Fruit fly (Drosophila melanogaster) whole organism, prepupa: ENCODE data around the gene Rala.

Source experiments
- Blimp-1 ChIP-seq: fragments of 200-800 bp; sonication (Bioruptor generic); optimal IDR thresholded peaks from 3 replicates; lab custom pipeline; 2017; ENCODE audit warnings: missing biosample characterization, missing genetic modification characterization, mild to moderate bottlenecking, moderate library complexity, missing genetic modification reagents
- CG10631 ChIP-seq: fragments of 200-800 bp; sonication (Bioruptor generic); optimal IDR thresholded peaks from 2 replicates; lab custom pipeline; 2016; ENCODE audit warnings: missing biosample characterization, missing genetic modification characterization
- CG10669 ChIP-seq: fragments of 200-800 bp; sonication (Bioruptor generic); optimal IDR thresholded peaks from 3 replicates; lab custom pipeline; 2018; ENCODE audit warnings: missing biosample characterization, mild to moderate bottlenecking, missing genetic modification characterization, moderate library complexity
- CG11294 ChIP-seq: fragments of 200-800 bp; sonication (Bioruptor generic); IDR thresholded peaks from 2 replicates; pipeline ENCODE4 v1.3.6; 2022; ENCODE audit warnings: missing biosample characterization, missing genetic modification characterization
- CG11762 ChIP-seq: fragments of 200-800 bp; sonication (Bioruptor generic); optimal IDR thresholded peaks from 3 replicates; lab custom pipeline; 2016; ENCODE audit warnings: missing biosample characterization, missing genetic modification characterization; ENCODE audit not compliant: insufficient read depth
- CG11902 ChIP-seq: fragments of 200-800 bp; sonication (Bioruptor generic); optimal IDR thresholded peaks from 3 replicates; lab custom pipeline; 2016; ENCODE audit warnings: missing biosample characterization, missing genetic modification characterization
- CG15336 ChIP-seq: fragments of 200-800 bp; sonication (Bioruptor generic); IDR thresholded peaks from 2 replicates; pipeline ENCODE4 v1.3.6; 2022; ENCODE audit warnings: missing biosample characterization, missing genetic modification characterization
- CG3032 ChIP-seq: fragments of 200-800 bp; optimal IDR thresholded peaks from 2 replicates; lab custom pipeline; 2019; ENCODE audit warnings: missing biosample characterization, mild to moderate bottlenecking, missing genetic modification characterization, moderate library complexity
- CG31627 ChIP-seq: fragments of 200-800 bp; sonication (Bioruptor generic); optimal IDR thresholded peaks from 3 replicates; lab custom pipeline; 2016; ENCODE audit warnings: missing biosample characterization, missing genetic modification characterization
- CG32006 ChIP-seq: fragments of 200-800 bp; sonication (Bioruptor generic); optimal IDR thresholded peaks from 3 replicates; lab custom pipeline; 2017; ENCODE audit warnings: missing biosample characterization, mild to moderate bottlenecking, missing genetic modification characterization
- CG34406 ChIP-seq: fragments of 200-800 bp; sonication (Bioruptor generic); optimal IDR thresholded peaks from 3 replicates; lab custom pipeline; 2016; ENCODE audit warnings: missing biosample characterization, missing genetic modification characterization
- CG3919 ChIP-seq: fragments of 200-800 bp; sonication (Bioruptor generic); optimal IDR thresholded peaks from 3 replicates; lab custom pipeline; 2016; ENCODE audit warnings: missing biosample characterization, missing genetic modification characterization
- CG6792 ChIP-seq: fragments of 200-800 bp; sonication (Bioruptor generic); optimal IDR thresholded peaks from 3 replicates; lab custom pipeline; 2016; ENCODE audit warnings: missing biosample characterization, missing genetic modification characterization
- CG6808 ChIP-seq: fragments of 200-800 bp; sonication (Bioruptor generic); optimal IDR thresholded peaks from 3 replicates; lab custom pipeline; 2017; ENCODE audit warnings: missing biosample characterization, missing genetic modification characterization, mild to moderate bottlenecking, moderate library complexity, missing genetic modification reagents
- CG6854 ChIP-seq: fragments of 200-800 bp; sonication (Bioruptor generic); optimal IDR thresholded peaks from 2 replicates; lab custom pipeline; 2017; ENCODE audit warnings: missing biosample characterization, mild to moderate bottlenecking, missing genetic modification characterization
- CG7368 ChIP-seq: fragments of 200-800 bp; sonication (Bioruptor generic); optimal IDR thresholded peaks from 3 replicates; lab custom pipeline; 2016; ENCODE audit warnings: missing biosample characterization, missing genetic modification characterization
- CG8119 ChIP-seq: fragments of 200-800 bp; sonication (Bioruptor generic); IDR thresholded peaks from 3 replicates; pipeline ENCODE4 v1.3.6; 2022; ENCODE audit warnings: missing biosample characterization, missing genetic modification characterization
- CG8319 ChIP-seq: fragments of 200-800 bp; sonication (Bioruptor generic); optimal IDR thresholded peaks from 3 replicates; lab custom pipeline; 2016; ENCODE audit warnings: missing biosample characterization, missing genetic modification characterization
- CG8632 ChIP-seq: fragments of 200-800 bp; sonication (Bioruptor generic); optimal IDR thresholded peaks from 3 replicates; lab custom pipeline; 2016; ENCODE audit warnings: missing biosample characterization, missing genetic modification characterization
- CG9139 ChIP-seq: fragments of 200-800 bp; sonication (Bioruptor generic); optimal IDR thresholded peaks from 3 replicates; lab custom pipeline; 2017; ENCODE audit warnings: missing biosample characterization, mild to moderate bottlenecking, missing genetic modification characterization
- Eip75B ChIP-seq: fragments of 200-800 bp; sonication (Bioruptor generic); optimal IDR thresholded peaks from 3 replicates; lab custom pipeline; 2016; ENCODE audit warnings: missing biosample characterization, missing genetic modification characterization
- Eip78C ChIP-seq: fragments of 200-800 bp; sonication (Bioruptor generic); peaks from one replicate; lab custom pipeline; 2016; ENCODE audit warnings: missing biosample characterization, missing genetic modification characterization
- Eip93F ChIP-seq: fragments of 200-800 bp; sonication (Bioruptor generic); optimal IDR thresholded peaks from 2 replicates; lab custom pipeline; 2016; ENCODE audit warnings: missing biosample characterization, mild to moderate bottlenecking, missing genetic modification characterization
- Ets21C ChIP-seq: fragments of 200-800 bp; sonication (Bioruptor generic); optimal IDR thresholded peaks from 3 replicates; lab custom pipeline; 2016; ENCODE audit warnings: missing biosample characterization, missing genetic modification characterization
- Ets96B ChIP-seq: fragments of 200-800 bp; optimal IDR thresholded peaks from 2 replicates; lab custom pipeline; 2019; ENCODE audit warnings: missing biosample characterization, mild to moderate bottlenecking, missing genetic modification characterization, moderate library complexity
- Gug ChIP-seq: fragments of 200-800 bp; sonication (Bioruptor generic); IDR thresholded peaks from 2 replicates; pipeline ENCODE4 v1.3.6; 2022; ENCODE audit warnings: missing biosample characterization, missing genetic modification characterization
- Hr38 ChIP-seq: sonication (Bioruptor generic); optimal IDR thresholded peaks from 2 replicates; lab custom pipeline; 2016; ENCODE audit warnings: missing biosample characterization, missing genetic modification characterization
- Hr39 ChIP-seq: fragments of 200-800 bp; sonication (Bioruptor generic); optimal IDR thresholded peaks from 2 replicates; lab custom pipeline; 2016; ENCODE audit warnings: missing biosample characterization, missing genetic modification characterization
- Hr4 ChIP-seq: fragments of 200-800 bp; sonication (Bioruptor generic); optimal IDR thresholded peaks from 3 replicates; lab custom pipeline; 2016; ENCODE audit warnings: missing biosample characterization, missing genetic modification characterization
- Lpt ChIP-seq: fragments of 200-800 bp; sonication (Bioruptor generic); optimal IDR thresholded peaks from 3 replicates; lab custom pipeline; 2016; ENCODE audit warnings: missing biosample characterization, missing genetic modification characterization
- Met ChIP-seq: fragments of 200-800 bp; sonication (Bioruptor generic); optimal IDR thresholded peaks from 3 replicates; lab custom pipeline; 2016; ENCODE audit warnings: missing biosample characterization, missing genetic modification characterization
- OdsH ChIP-seq: fragments of 200-800 bp; sonication (Bioruptor generic); optimal IDR thresholded peaks from 3 replicates; lab custom pipeline; 2016; ENCODE audit warnings: missing biosample characterization, missing genetic modification characterization
- Smox ChIP-seq: fragments of 200-800 bp; sonication (Bioruptor generic); optimal IDR thresholded peaks from 3 replicates; lab custom pipeline; 2016; ENCODE audit warnings: missing biosample characterization, missing genetic modification characterization
- Sox102F ChIP-seq: fragments of 200-800 bp; sonication (Bioruptor generic); optimal IDR thresholded peaks from 2 replicates; lab custom pipeline; 2016; ENCODE audit warnings: missing biosample characterization, mild to moderate bottlenecking, missing genetic modification characterization
- achi ChIP-seq: fragments of 200-800 bp; sonication (Bioruptor generic); optimal IDR thresholded peaks from 3 replicates; lab custom pipeline; 2016; ENCODE audit warnings: missing biosample characterization, missing genetic modification characterization
- acj6 ChIP-seq: fragments of 200-800 bp; sonication (Bioruptor generic); optimal IDR thresholded peaks from 3 replicates; lab custom pipeline; 2016; ENCODE audit warnings: missing biosample characterization, missing genetic modification characterization
- cyc ChIP-seq: fragments of 200-800 bp; sonication (Bioruptor generic); optimal IDR thresholded peaks from 3 replicates; lab custom pipeline; 2016; ENCODE audit warnings: missing biosample characterization, missing genetic modification characterization
- dac ChIP-seq: fragments of 200-800 bp; sonication (Bioruptor generic); optimal IDR thresholded peaks from 2 replicates; lab custom pipeline; 2017; ENCODE audit warnings: missing biosample characterization, mild to moderate bottlenecking, missing genetic modification characterization
- dsx ChIP-seq: fragments of 200-800 bp; optimal IDR thresholded peaks from 3 replicates; lab custom pipeline; 2019; ENCODE audit warnings: missing biosample characterization, mild to moderate bottlenecking, missing genetic modification characterization, moderate library complexity; ENCODE audit not compliant: poor library complexity, severe bottlenecking
- eg ChIP-seq: fragments of 200-800 bp; sonication (Bioruptor generic); IDR thresholded peaks from 3 replicates; pipeline ENCODE4 v1.3.6; 2022; ENCODE audit warnings: missing biosample characterization, missing genetic modification characterization
- esn ChIP-seq: fragments of 200-800 bp; sonication (Bioruptor generic); optimal IDR thresholded peaks from 2 replicates; lab custom pipeline; 2016; ENCODE audit warnings: missing biosample characterization, mild to moderate bottlenecking, missing genetic modification characterization, moderate library complexity
- fd59A ChIP-seq: fragments of 200-800 bp; sonication (Bioruptor generic); optimal IDR thresholded peaks from 2 replicates; lab custom pipeline; 2017; ENCODE audit warnings: missing biosample characterization, mild to moderate bottlenecking, missing genetic modification characterization, missing genetic modification reagents
- fd85E ChIP-seq: fragments of 200-800 bp; sonication (Bioruptor generic); optimal IDR thresholded peaks from 3 replicates; lab custom pipeline; 2016; ENCODE audit warnings: missing biosample characterization, missing genetic modification characterization
- fkh ChIP-seq: fragments of 200-800 bp; sonication (Bioruptor generic); optimal IDR thresholded peaks from 3 replicates; lab custom pipeline; 2017; ENCODE audit warnings: missing biosample characterization, mild to moderate bottlenecking, missing genetic modification characterization, moderate library complexity
- lz ChIP-seq: fragments of 200-800 bp; sonication (Bioruptor generic); optimal IDR thresholded peaks from 3 replicates; lab custom pipeline; 2016; ENCODE audit warnings: missing biosample characterization, missing genetic modification characterization
- pdm3 ChIP-seq: fragments of 200-800 bp; sonication (Bioruptor generic); optimal IDR thresholded peaks from 3 replicates; lab custom pipeline; 2016; ENCODE audit warnings: missing biosample characterization, missing genetic modification characterization
- salr ChIP-seq, 2 experiments: fragments of 200-800 bp; sonication (Bioruptor generic); optimal IDR thresholded peaks; 3 replicates each; lab custom pipeline; 2016 to 2018; ENCODE audit warnings: missing biosample characterization in 2 of 2, missing genetic modification characterization in 2 of 2, mild to moderate bottlenecking in 1 of 2
- ss ChIP-seq, 2 experiments: fragments of 200-800 bp; sonication (Bioruptor generic); optimal IDR thresholded peaks; 2 replicates in 1 of 2; 3 replicates in 1 of 2; lab custom pipeline; 2017 to 2018; ENCODE audit warnings: mild to moderate bottlenecking in 2 of 2, missing biosample characterization in 2 of 2, missing genetic modification characterization in 2 of 2, moderate library complexity in 1 of 2
- svp ChIP-seq: fragments of 200-800 bp; sonication (Bioruptor generic); peaks from one replicate; lab custom pipeline; 2016; ENCODE audit warnings: missing biosample characterization, missing genetic modification characterization
- topi ChIP-seq: fragments of 200-800 bp; sonication (Bioruptor generic); optimal IDR thresholded peaks from 3 replicates; lab custom pipeline; 2016; ENCODE audit warnings: missing biosample characterization, missing genetic modification characterization
- vri ChIP-seq: fragments of 200-800 bp; sonication (Bioruptor generic); optimal IDR thresholded peaks from 3 replicates; lab custom pipeline; 2016; ENCODE audit warnings: missing biosample characterization, mild to moderate bottlenecking, missing genetic modification characterization

Rala gene

dm6 chrX:3676469-3677155 is 42.8 kb downstream of the Rala start:
- no peak for TF ChIP-seq CG11762
- no peak for TF ChIP-seq CG31627
- no peak for TF ChIP-seq esn
- TF ChIP-seq CG8632 = no peak
- TF ChIP-seq CG11902 (GFP tag; lab: Kevin White, UChicago) = no peak
- no peak for TF ChIP-seq salr (GFP tag; optimal IDR thresholded peaks at IDR 0.05; lab: Kevin White, UChicago)
- TF ChIP-seq CG8319 (GFP tag; lab: Kevin White, UChicago) = no peak
- peak; percentile 32 for TF ChIP-seq Sox102F
- peak; percentile 74 for TF ChIP-seq Eip78C
- TF ChIP-seq CG10669 (GFP tag; lab: Kevin White, UChicago) = peak; percentile 34
- TF ChIP-seq CG6792 = peak; percentile 9
- TF ChIP-seq CG10631 (GFP tag; lab: Kevin White, UChicago) = no peak
- TF ChIP-seq Smox (GFP tag; lab: Kevin White, UChicago) = no peak
- TF ChIP-seq Hr38 = no peak
- TF ChIP-seq dsx (GFP tag; lab: Kevin White, UChicago) = peak; percentile 72
- no peak for TF ChIP-seq Hr39 (GFP tag; lab: Kevin White, UChicago)
- TF ChIP-seq svp (GFP tag; lab: Kevin White, UChicago) = peak; percentile 75
- TF ChIP-seq acj6 = no peak
- no peak for TF ChIP-seq Gug (GFP tag; lab: Robert Waterston, UW)
- TF ChIP-seq CG7368 = no peak
- TF ChIP-seq fd59A (GFP tag; lab: Kevin White, UChicago) = no peak
- TF ChIP-seq Lpt (GFP tag; lab: Kevin White, UChicago) = peak; percentile 71
- peak; percentile 17 for TF ChIP-seq CG3032 (tag; lab: Kevin White, UChicago)
- no peak for TF ChIP-seq CG34406 (GFP tag; lab: Kevin White, UChicago)
- no peak for TF ChIP-seq Met (GFP tag; lab: Kevin White, UChicago)
- no peak for TF ChIP-seq cyc (GFP tag; lab: Kevin White, UChicago)
- no peak for TF ChIP-seq Hr4 (GFP tag; lab: Kevin White, UChicago)
- TF ChIP-seq CG3919 (GFP tag; lab: Kevin White, UChicago) = peak; percentile 4
- TF ChIP-seq CG11294 (GFP tag; lab: Robert Waterston, UW) = no peak
- peak; percentile 44 for TF ChIP-seq Ets96B
- no peak for TF ChIP-seq dac (GFP tag; lab: Kevin White, UChicago)
- peak; percentile 20 for TF ChIP-seq achi (GFP tag; lab: Kevin White, UChicago)
- peak; percentile 72 for TF ChIP-seq vri (GFP tag; lab: Kevin White, UChicago)
- TF ChIP-seq OdsH (GFP tag; lab: Kevin White, UChicago) = no peak
- TF ChIP-seq Blimp-1 = no peak
- TF ChIP-seq Ets21C (GFP tag; lab: Kevin White, UChicago) = no peak
- TF ChIP-seq CG9139 (GFP tag; lab: Kevin White, UChicago) = peak; percentile 60
- TF ChIP-seq fkh = peak; percentile 3
- no peak for TF ChIP-seq pdm3 (GFP tag; lab: Kevin White, UChicago)
- TF ChIP-seq lz (GFP tag; lab: Kevin White, UChicago) = no peak
- TF ChIP-seq fd85E = no peak
- no peak for TF ChIP-seq Eip93F (GFP tag; lab: Kevin White, UChicago)
- peak; percentile 27 for TF ChIP-seq CG6854 (GFP tag; lab: Kevin White, UChicago)
- peak; percentile 62 for TF ChIP-seq CG15336 (GFP tag; lab: Robert Waterston, UW)
- TF ChIP-seq eg = peak; percentile 59; the same call in 2 of the 3 replicates
- peak; percentile 63 for TF ChIP-seq CG6808 (GFP tag; lab: Kevin White, UChicago)
- TF ChIP-seq CG32006 (GFP tag; lab: Kevin White, UChicago) = no peak
- TF ChIP-seq ss (GFP tag; optimal IDR thresholded peaks at IDR 0.05; lab: Kevin White, UChicago) = peak; percentile 73 to 80
- no peak for TF ChIP-seq topi (GFP tag; lab: Kevin White, UChicago)
- peak; percentile 33 for TF ChIP-seq Eip75B (GFP tag; lab: Kevin White, UChicago)
- TF ChIP-seq CG8119 (GFP tag; lab: Robert Waterston, UW) = peak; percentile 50; the same call in 2 of the 3 replicates
